Fruit fly (Drosophila melanogaster) whole organism, embryonic: ENCODE measurements around the gene ZIPIC.
A peak's percentile ranks its signal among the peaks of the same experiment; 100 is the strongest.

ENCODE experiments used
- Bteb2 ChIP-seq: fragments of 200-800 bp; sonication (Bioruptor generic); optimal IDR thresholded peaks from 2 replicates; lab custom pipeline; 2016; ENCODE audit warnings: missing biosample characterization, missing genetic modification characterization
- CG10565 ChIP-seq: fragments of 200-800 bp; sonication (Bioruptor generic); optimal IDR thresholded peaks from 3 replicates; lab custom pipeline; 2016; ENCODE audit warnings: missing biosample characterization, mild to moderate bottlenecking, missing genetic modification characterization
- CG11085 ChIP-seq: fragments of 200-800 bp; sonication (Bioruptor generic); IDR thresholded peaks from 2 replicates; pipeline ENCODE4 v1.3.6; 2022; ENCODE audit warnings: missing biosample characterization, missing genetic modification characterization
- CG13894 ChIP-seq: fragments of 200-800 bp; sonication (Bioruptor generic); optimal IDR thresholded peaks from 3 replicates; lab custom pipeline; 2018; ENCODE audit warnings: missing biosample characterization, mild to moderate bottlenecking, missing genetic modification characterization, moderate library complexity
- CG14014 ChIP-seq: fragments of 200-800 bp; sonication (Bioruptor generic); IDR thresholded peaks from 2 replicates; pipeline ENCODE4 v1.3.6; 2022; ENCODE audit warnings: missing biosample characterization, missing genetic modification characterization
- CG15601 ChIP-seq: fragments of 200-800 bp; sonication (Bioruptor generic); optimal IDR thresholded peaks from 3 replicates; lab custom pipeline; 2019; ENCODE audit warnings: missing biosample characterization, mild to moderate bottlenecking, missing genetic modification characterization, moderate library complexity
- CG15696 ChIP-seq: fragments of 200-800 bp; sonication (Bioruptor generic); optimal IDR thresholded peaks from 2 replicates; lab custom pipeline; 2019; ENCODE audit warnings: missing biosample characterization, mild to moderate bottlenecking, missing genetic modification characterization, moderate library complexity
- CG16863 ChIP-seq: fragments of 200-800 bp; sonication (Bioruptor generic); optimal IDR thresholded peaks from 3 replicates; lab custom pipeline; 2016; ENCODE audit warnings: missing biosample characterization, missing genetic modification characterization
- CG17359 ChIP-seq: fragments of 200-800 bp; sonication (Bioruptor generic); optimal IDR thresholded peaks from 3 replicates; lab custom pipeline; 2018; ENCODE audit warnings: missing biosample characterization, mild to moderate bottlenecking, missing genetic modification characterization, moderate library complexity
- CG1832 ChIP-seq: fragments of 200-800 bp; sonication (Bioruptor generic); optimal IDR thresholded peaks from 2 replicates; lab custom pipeline; 2017; ENCODE audit warnings: missing biosample characterization, mild to moderate bottlenecking, missing genetic modification characterization, inconsistent platforms
- CG2199 ChIP-seq: fragments of 200-800 bp; sonication (Bioruptor generic); IDR thresholded peaks from 3 replicates; pipeline ENCODE4 v1.3.6; 2022; ENCODE audit warnings: missing biosample characterization, missing genetic modification characterization
- CG2202 ChIP-seq: fragments of 200-800 bp; sonication (Bioruptor generic); optimal IDR thresholded peaks from 2 replicates; lab custom pipeline; 2018; ENCODE audit warnings: missing biosample characterization, mild to moderate bottlenecking, missing genetic modification characterization
- CG31388 ChIP-seq: fragments of 200-800 bp; sonication (Bioruptor generic); optimal IDR thresholded peaks from 2 replicates; lab custom pipeline; 2016; ENCODE audit warnings: missing biosample characterization, missing genetic modification characterization
- CG3847 ChIP-seq: fragments of 200-800 bp; sonication (Bioruptor generic); IDR thresholded peaks from 2 replicates; pipeline ENCODE4 v1.3.6; 2022; ENCODE audit warnings: missing biosample characterization, missing genetic modification characterization
- CG6854 ChIP-seq: fragments of 200-800 bp; sonication (Bioruptor generic); optimal IDR thresholded peaks from 3 replicates; lab custom pipeline; 2017; ENCODE audit warnings: missing biosample characterization, mild to moderate bottlenecking, missing genetic modification characterization
- CG7271 ChIP-seq: fragments of 200-800 bp; sonication (Bioruptor generic); optimal IDR thresholded peaks from 2 replicates; lab custom pipeline; 2018; ENCODE audit warnings: missing biosample characterization, mild to moderate bottlenecking, missing genetic modification characterization, moderate library complexity
- CG7357 ChIP-seq: fragments of 200-800 bp; sonication (Bioruptor generic); IDR thresholded peaks from 3 replicates; pipeline ENCODE4 v1.3.6; 2022; ENCODE audit warnings: missing biosample characterization, missing genetic modification characterization
- CG8765 ChIP-seq: fragments of 200-800 bp; sonication (Bioruptor generic); IDR thresholded peaks from 2 replicates; pipeline ENCODE4 v1.3.6; 2022; ENCODE audit warnings: missing biosample characterization, missing genetic modification characterization
- Dek ChIP-seq: fragments of 200-800 bp; sonication (Bioruptor generic); optimal IDR thresholded peaks from 3 replicates; lab custom pipeline; 2019; ENCODE audit warnings: missing biosample characterization, mild to moderate bottlenecking, missing genetic modification characterization, moderate library complexity
- E2f1 ChIP-seq: fragments of 200-800 bp; sonication (Bioruptor generic); IDR thresholded peaks from 2 replicates; pipeline ENCODE4 v1.3.6; 2022; ENCODE audit warnings: missing biosample characterization, missing genetic modification characterization
- ERR ChIP-seq: fragments of 200-800 bp; sonication (Bioruptor generic); optimal IDR thresholded peaks from 2 replicates; lab custom pipeline; 2016; ENCODE audit warnings: missing biosample characterization, missing genetic modification characterization
- Fer2 ChIP-seq: fragments of 200-800 bp; sonication (Bioruptor generic); optimal IDR thresholded peaks from 2 replicates; lab custom pipeline; 2018; ENCODE audit warnings: missing biosample characterization, mild to moderate bottlenecking, missing genetic modification characterization, moderate library complexity
- Fer3 ChIP-seq: fragments of 200-800 bp; sonication (Bioruptor generic); optimal IDR thresholded peaks from 2 replicates; lab custom pipeline; 2018; ENCODE audit warnings: missing biosample characterization, mild to moderate bottlenecking, missing genetic modification characterization, moderate library complexity
- HLH54F ChIP-seq: fragments of 200-800 bp; sonication (Bioruptor generic); optimal IDR thresholded peaks from 3 replicates; lab custom pipeline; 2016; ENCODE audit warnings: missing biosample characterization, missing genetic modification characterization
- Mad ChIP-seq: fragments of 200-800 bp; sonication (Bioruptor generic); optimal IDR thresholded peaks from 2 replicates; lab custom pipeline; 2016; ENCODE audit warnings: missing biosample characterization, missing genetic modification characterization
- Mes4 ChIP-seq: fragments of 200-800 bp; sonication (Bioruptor generic); optimal IDR thresholded peaks from 2 replicates; lab custom pipeline; 2016; ENCODE audit warnings: missing biosample characterization, missing genetic modification characterization
- Nf-YC ChIP-seq: fragments of 200-800 bp; optimal IDR thresholded peaks from 3 replicates; lab custom pipeline; 2019; ENCODE audit warnings: missing biosample characterization, mild to moderate bottlenecking, missing genetic modification characterization, moderate library complexity
- Oli ChIP-seq: fragments of 200-800 bp; sonication (Bioruptor generic); optimal IDR thresholded peaks from 2 replicates; lab custom pipeline; 2018; ENCODE audit warnings: missing biosample characterization, mild to moderate bottlenecking, missing genetic modification characterization, moderate library complexity
- Pdp1 ChIP-seq, 2 experiments: fragments of 200-800 bp; sonication (Bioruptor generic); optimal IDR thresholded peaks; 3 replicates each; lab custom pipeline; 2016; ENCODE audit warnings: missing biosample characterization in 2 of 2, missing genetic modification characterization in 2 of 2, mild to moderate bottlenecking in 1 of 2, moderate library complexity in 1 of 2
- Ravus ChIP-seq: fragments of 200-800 bp; sonication (Bioruptor generic); IDR thresholded peaks from 2 replicates; pipeline ENCODE4 v1.3.6; 2022; ENCODE audit warnings: missing biosample characterization, missing genetic modification characterization
- Six4 ChIP-seq: fragments of 200-800 bp; sonication (Bioruptor generic); optimal IDR thresholded peaks from 2 replicates; lab custom pipeline; 2016; ENCODE audit warnings: missing biosample characterization, missing genetic modification characterization
- Stat92E ChIP-seq, 3 experiments: fragments of >200 bp in 2 of 3; fragments of 200-800 bp in 1 of 3; sonication (Bioruptor generic) in 1 of 3; optimal IDR thresholded peaks; 2 replicates each; lab custom pipeline; 2017 to 2019; ENCODE audit warnings: missing biosample characterization in 3 of 3, missing genetic modification characterization in 3 of 3, mild to moderate bottlenecking in 1 of 3, moderate library complexity in 1 of 3
- ase ChIP-seq: fragments of 200-800 bp; sonication (Bioruptor generic); IDR thresholded peaks from 3 replicates; pipeline ENCODE4 v1.3.6; 2022; ENCODE audit warnings: missing biosample characterization, missing genetic modification characterization
- br ChIP-seq: fragments of >200 bp; optimal IDR thresholded peaks from 2 replicates; lab custom pipeline; 2017
- btn ChIP-seq: fragments of 200-800 bp; sonication (Bioruptor generic); optimal IDR thresholded peaks from 2 replicates; lab custom pipeline; 2016; ENCODE audit warnings: missing biosample characterization, missing genetic modification characterization
- da ChIP-seq: fragments of 200-800 bp; sonication (Bioruptor generic); optimal IDR thresholded peaks from 2 replicates; lab custom pipeline; 2016; ENCODE audit warnings: missing biosample characterization, missing genetic modification characterization
- dmrt99B ChIP-seq: fragments of 200-800 bp; sonication (Bioruptor generic); optimal IDR thresholded peaks from 2 replicates; lab custom pipeline; 2018; ENCODE audit warnings: missing biosample characterization, mild to moderate bottlenecking, missing genetic modification characterization, moderate library complexity
- ftz-f1 ChIP-seq: fragments of 200-800 bp; sonication (Bioruptor generic); optimal IDR thresholded peaks from 2 replicates; lab custom pipeline; 2016; ENCODE audit warnings: missing biosample characterization, missing genetic modification characterization
- fu2 ChIP-seq: fragments of 200-800 bp; sonication (Bioruptor generic); optimal IDR thresholded peaks from 2 replicates; lab custom pipeline; 2016; ENCODE audit warnings: missing biosample characterization, missing genetic modification characterization
- grn ChIP-seq: fragments of 200-800 bp; sonication (Bioruptor generic); optimal IDR thresholded peaks from 3 replicates; lab custom pipeline; 2017; ENCODE audit warnings: missing biosample characterization, missing genetic modification characterization
- hth ChIP-seq: fragments of >200 bp; optimal IDR thresholded peaks from 2 replicates; lab custom pipeline; 2017; ENCODE audit warnings: inconsistent platforms
- inv ChIP-seq: fragments of 200-800 bp; sonication (Bioruptor generic); IDR thresholded peaks from 2 replicates; pipeline ENCODE4 v1.3.6; 2022; ENCODE audit warnings: missing biosample characterization, missing genetic modification characterization; ENCODE audit not compliant: partially characterized antibody
- p53 ChIP-seq: fragments of 200-800 bp; sonication (Bioruptor generic); optimal IDR thresholded peaks from 2 replicates; lab custom pipeline; 2016; ENCODE audit warnings: missing biosample characterization, missing genetic modification characterization
- pnt ChIP-seq: fragments of 200-800 bp; sonication (Bioruptor generic); optimal IDR thresholded peaks from 3 replicates; lab custom pipeline; 2016; ENCODE audit warnings: missing biosample characterization, missing genetic modification characterization
- row ChIP-seq: fragments of 200-800 bp; sonication (Bioruptor generic); IDR thresholded peaks from 3 replicates; pipeline ENCODE4 v1.3.6; 2022; ENCODE audit warnings: missing biosample characterization, missing genetic modification characterization
- sim ChIP-seq: fragments of 200-800 bp; sonication (Bioruptor generic); IDR thresholded peaks from 2 replicates; pipeline ENCODE4 v1.3.6; 2022; ENCODE audit warnings: missing biosample characterization, missing genetic modification characterization
- sr ChIP-seq: fragments of 200-800 bp; sonication (Bioruptor generic); IDR thresholded peaks from 3 replicates; pipeline ENCODE4 v1.3.6; 2022; ENCODE audit warnings: missing biosample characterization, missing genetic modification characterization
- tna ChIP-seq: fragments of 200-800 bp; sonication (Bioruptor generic); IDR thresholded peaks from 2 replicates; pipeline ENCODE4 v1.3.6; 2022; ENCODE audit warnings: missing biosample characterization, missing genetic modification characterization; ENCODE audit not compliant: partially characterized antibody
- unpg ChIP-seq: fragments of 200-800 bp; sonication (Bioruptor generic); optimal IDR thresholded peaks from 3 replicates; lab custom pipeline; 2018; ENCODE audit warnings: missing biosample characterization, mild to moderate bottlenecking, missing genetic modification characterization, moderate library complexity
- wor ChIP-seq: fragments of 200-800 bp; sonication (Bioruptor generic); IDR thresholded peaks from 2 replicates; pipeline ENCODE4 v1.3.6; 2022; ENCODE audit warnings: missing biosample characterization, missing genetic modification characterization
- yki ChIP-seq: fragments of >200 bp; optimal IDR thresholded peaks from 3 replicates; lab custom pipeline; 2018

ZIPIC gene

dm6 chr3R:30043139-30043744 lies 6.6 kb upstream of the ZIPIC start, which contains the start of gene Sry-delta (continued):
- TF ChIP-seq CG31388 (GFP tag; lab: Kevin White, UChicago) (peak; percentile 60), yki (lab: Kevin White, UChicago) (no peak), CG13894 (peak; percentile 89), CG11085 (GFP tag; lab: Robert Waterston, UW) (peak; percentile 84), Mad (peak; percentile 73), btn (GFP tag; lab: Kevin White, UChicago) (peak; percentile 38), HLH54F (peak; percentile 90), CG15601 (tag; lab: Kevin White, UChicago) (peak; percentile 78), row (GFP tag; lab: Robert Waterston, UW) (peak; percentile 96), Fer3 (tag; lab: Kevin White, UChicago) (peak; percentile 75), Nf-YC (tag; lab: Kevin White, UChicago) (peak; percentile 63), CG15696 (peak; percentile 60), dmrt99B (tag; lab: Kevin White, UChicago) (no peak), CG7357 (GFP tag; lab: Robert Waterston, UW) (peak; percentile 50; the same call in 1 of the 3 replicates), da (GFP tag; lab: Kevin White, UChicago) (peak; percentile 31), CG14014 (GFP tag; lab: Robert Waterston, UW) (peak; percentile 61; the same call in 1 of the 2 replicates), sr (GFP tag; lab: Robert Waterston, UW) (peak; percentile 59; the same call in 2 of the 3 replicates), CG2202 (tag; lab: Kevin White, UChicago) (peak; percentile 48), CG7271 (tag; lab: Kevin White, UChicago) (peak; percentile 3), E2f1 (GFP tag; lab: Robert Waterston, UW) (peak; percentile 67), CG6854 (GFP tag; lab: Kevin White, UChicago) (no peak), unpg (GFP tag; lab: Kevin White, UChicago) (peak; percentile 68), CG8765 (peak; percentile 57; the same call in 1 of the 2 replicates), Dek (tag; lab: Kevin White, UChicago) (peak; percentile 83), Pdp1 (GFP tag; optimal IDR thresholded peaks at IDR 0.05; lab: Kevin White, UChicago) (peak; percentile 85 to 96), hth (lab: Kevin White, UChicago) (no peak), Bteb2 (GFP tag; lab: Kevin White, UChicago) (peak; percentile 74), Oli (no peak), p53 (GFP tag; lab: Kevin White, UChicago) (peak; percentile 87), Six4 (GFP tag; lab: Kevin White, UChicago) (peak; percentile 64), ftz-f1 (peak; percentile 79), CG17359 (peak; percentile 73), Ravus (GFP tag; lab: Robert Waterston, UW) (0 out of 2 replicates have a peak, but pooled peaks have one; percentile 2), sim (GFP tag; lab: Robert Waterston, UW) (no peak), pnt (peak; percentile 86), CG2199 (GFP tag; lab: Robert Waterston, UW) (peak; percentile 60; the same call in 1 of the 3 replicates), Mes4 (peak; percentile 61), Stat92E (GFP tag; optimal IDR thresholded peaks at IDR 0.05; lab: Kevin White, UChicago) (no peak), ase (peak; percentile 69; the same call in 2 of the 3 replicates), wor (GFP tag; lab: Robert Waterston, UW) (no peak), CG10565 (GFP tag; lab: Kevin White, UChicago) (no peak), grn (GFP tag; lab: Kevin White, UChicago) (no peak), ERR (GFP tag; lab: Kevin White, UChicago) (peak; percentile 86), tna (GFP tag; lab: Robert Waterston, UW) (no peak; the same call in 1 of the 2 replicates), CG3847 (peak; percentile 69), Fer2 (tag; lab: Kevin White, UChicago) (peak; percentile 42), CG1832 (GFP tag; lab: Kevin White, UChicago) (no peak), br (lab: Kevin White, UChicago) (no peak), fu2 (GFP tag; lab: Kevin White, UChicago) (peak; percentile 81), inv (peak; percentile 66; the same call in 1 of the 2 replicates), CG16863 (GFP tag; lab: Kevin White, UChicago) (peak; percentile 53)
